Worm (Caenorhabditis elegans) whole organism, L4 larva: ENCODE results near the gene F35C5.1.

Experiments used
- ceh-62 ChIP-seq: sonication (generic microtip); optimal IDR thresholded peaks from 2 replicates; lab custom pipeline; 2017; ENCODE audit warnings: missing biosample characterization, missing genetic modification characterization
- dmd-6 ChIP-seq: fragments of 200-800 bp; sonication (Bioruptor generic); IDR thresholded peaks from 2 replicates; pipeline ENCODE4 v1.3.6; 2022; ENCODE audit warnings: missing genetic modification reagents, missing genetic modification characterization, missing compliant biosample characterization
- dve-1 ChIP-seq: sonication (generic microtip); optimal IDR thresholded peaks from 2 replicates; lab custom pipeline; 2017; ENCODE audit warnings: antibody characterized with exemption, mild to moderate bottlenecking, missing genetic modification characterization, missing compliant biosample characterization; ENCODE audit not compliant: insufficient read depth
- lin-39 ChIP-seq: fragments of 150-350 bp; optimal IDR thresholded peaks from 2 replicates; lab custom pipeline; 2014; ENCODE audit warnings: missing biosample characterization, missing genetic modification reagents, missing genetic modification characterization
- mes-2 ChIP-seq: sonication (generic microtip); optimal IDR thresholded peaks from 2 replicates; lab custom pipeline; 2016; ENCODE audit warnings: missing genotype, mild to moderate bottlenecking, missing genetic modification characterization, missing compliant biosample characterization; ENCODE audit not compliant: poor library complexity, severe bottlenecking
- nhr-10 ChIP-seq: fragments of 150-350 bp; optimal IDR thresholded peaks from 2 replicates; lab custom pipeline; 2014; ENCODE audit warnings: missing biosample characterization, missing genetic modification characterization
- spr-1 ChIP-seq: sonication (generic microtip); optimal IDR thresholded peaks from 2 replicates; lab custom pipeline; 2016; ENCODE audit warnings: mild to moderate bottlenecking, missing genetic modification characterization, missing compliant biosample characterization
- vab-7 ChIP-seq: fragments of 200-800 bp; sonication (Bioruptor generic); IDR thresholded peaks from 2 replicates; pipeline ENCODE4 v1.3.6; 2022; ENCODE audit warnings: missing genetic modification reagents, missing genetic modification characterization, missing compliant biosample characterization

DNA sequence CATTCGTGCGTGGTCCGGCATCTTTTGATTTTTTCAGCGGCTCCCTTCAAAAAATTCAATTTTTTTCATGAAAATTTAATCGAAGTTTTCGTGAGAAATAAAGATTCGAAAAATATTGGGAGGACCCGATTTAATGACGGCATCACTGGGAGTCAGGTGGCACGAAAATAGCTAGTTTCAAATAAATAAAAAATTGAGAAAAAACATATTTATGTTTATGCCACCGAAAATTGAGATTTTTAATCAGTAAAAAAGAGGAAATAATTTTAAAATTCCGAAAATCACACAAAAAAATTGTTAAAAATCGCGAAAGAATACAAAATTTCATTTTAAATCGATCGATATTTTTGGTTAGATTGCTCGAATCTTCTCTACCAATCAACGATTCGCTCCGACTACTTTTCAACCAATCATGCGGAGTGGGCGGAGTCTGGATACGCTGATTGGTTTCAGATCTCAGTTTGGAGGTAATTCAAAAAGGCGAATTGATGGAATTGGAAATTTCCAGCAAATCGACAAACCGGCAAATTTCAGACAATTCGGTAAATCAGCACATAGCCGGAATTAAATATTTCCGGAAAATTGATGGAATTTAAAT is 2.4 kb upstream of the F35C5.1 start, which contains the start of gene gsy-1:
- TF ChIP-seq mes-2, result no peak
- TF ChIP-seq spr-1 (tag; lab: Kevin White, UChicago), result no peak
- TF ChIP-seq ceh-62 (tag; lab: Kevin White, UChicago), result no peak
- TF ChIP-seq dve-1 (tag; lab: Kevin White, UChicago), result no peak
- no peak for TF ChIP-seq nhr-10 (tag; lab: Kevin White, UChicago)
- no peak for TF ChIP-seq vab-7
- TF ChIP-seq lin-39 (tag; lab: Kevin White, UChicago), result no peak
- TF ChIP-seq dmd-6 (GFP tag; lab: Robert Waterston, UW), result no peak
